Worm (Caenorhabditis elegans) whole organism, late embryonic: ENCODE measurements around the gene cand-1.

Experiments used
- C08G9.2 ChIP-seq: sonication (generic microtip); optimal IDR thresholded peaks from 2 replicates; lab custom pipeline; 2016; ENCODE audit warnings: mild to moderate bottlenecking, missing genetic modification characterization, moderate library complexity, missing compliant biosample characterization
- C38D4.7 ChIP-seq: fragments of 200-800 bp; sonication (Bioruptor generic); optimal IDR thresholded peaks from 2 replicates; lab custom pipeline; 2018; ENCODE audit warnings: mild to moderate bottlenecking, missing genetic modification characterization, moderate library complexity, missing compliant biosample characterization
- K09A11.1 ChIP-seq: sonication (generic microtip); optimal IDR thresholded peaks from 2 replicates; lab custom pipeline; 2017; ENCODE audit warnings: antibody characterized with exemption, mild to moderate bottlenecking, missing genetic modification characterization, missing compliant biosample characterization; ENCODE audit not compliant: insufficient read depth
- ceh-30 ChIP-seq: fragments of 150-350 bp; optimal IDR thresholded peaks from 2 replicates; lab custom pipeline; 2014; ENCODE audit warnings: missing biosample characterization, missing genetic modification characterization
- ceh-45 ChIP-seq: fragments of 200-800 bp; sonication (Bioruptor generic); IDR thresholded peaks from 2 replicates; pipeline ENCODE4 v1.3.6; 2022; ENCODE audit warnings: missing genetic modification reagents, missing genetic modification characterization, missing compliant biosample characterization
- dmd-4 ChIP-seq: sonication (generic microtip); optimal IDR thresholded peaks from 2 replicates; lab custom pipeline; 2016; ENCODE audit warnings: borderline replicate concordance, missing genetic modification characterization, missing compliant biosample characterization
- dve-1 ChIP-seq: sonication (generic microtip); optimal IDR thresholded peaks from 2 replicates; lab custom pipeline; 2017; ENCODE audit warnings: antibody characterized with exemption, mild to moderate bottlenecking, missing genetic modification characterization, missing compliant biosample characterization
- elt-2 ChIP-seq: sonication (generic microtip); optimal IDR thresholded peaks from 2 replicates; lab custom pipeline; 2016; ENCODE audit warnings: missing genetic modification reagents, missing genetic modification characterization, missing compliant biosample characterization
- fkh-10 ChIP-seq: fragments of 150-350 bp; optimal IDR thresholded peaks from 2 replicates; lab custom pipeline; 2014; ENCODE audit warnings: missing biosample characterization, missing genetic modification reagents, missing genetic modification characterization
- lim-6 ChIP-seq: sonication (generic microtip); optimal IDR thresholded peaks from 2 replicates; lab custom pipeline; 2016; ENCODE audit warnings: missing genetic modification characterization, missing compliant biosample characterization
- pax-1 ChIP-seq: fragments of 150-350 bp; optimal IDR thresholded peaks from 2 replicates; lab custom pipeline; 2014; ENCODE audit warnings: missing biosample characterization, missing genetic modification characterization
- syd-9 ChIP-seq: sonication (generic microtip); optimal IDR thresholded peaks from 2 replicates; lab custom pipeline; 2016; ENCODE audit warnings: mild to moderate bottlenecking, missing genetic modification characterization, moderate library complexity, missing compliant biosample characterization
- zip-5 ChIP-seq: sonication (generic microtip); optimal IDR thresholded peaks from 2 replicates; lab custom pipeline; 2016; ENCODE audit warnings: missing genetic modification characterization, missing compliant biosample characterization
- ztf-16 ChIP-seq: sonication (generic microtip); optimal IDR thresholded peaks from 2 replicates; lab custom pipeline; 2017; ENCODE audit warnings: missing genetic modification characterization, missing compliant biosample characterization

DNA sequence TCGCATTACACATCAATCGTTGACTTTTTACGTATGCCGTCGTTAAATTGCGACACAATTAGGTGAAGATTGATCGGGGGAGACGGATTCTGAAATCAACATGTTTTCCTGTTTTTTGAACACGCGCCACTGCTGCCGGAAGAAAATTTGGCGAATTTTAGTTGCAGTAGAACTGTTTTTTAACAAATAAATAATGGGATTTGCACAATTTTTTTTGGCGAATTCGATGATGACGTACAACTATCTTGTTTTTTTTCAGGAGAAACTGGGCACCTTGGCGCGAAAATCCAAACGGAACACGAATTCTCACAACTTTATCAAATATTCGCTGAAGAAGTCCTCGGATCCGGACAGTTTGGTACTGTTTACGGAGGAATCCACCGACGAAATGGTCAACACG, 16.7 kb upstream of the cand-1 start:
- TF ChIP-seq ztf-16 = no peak
- TF ChIP-seq K09A11.1 = no peak
- TF ChIP-seq C08G9.2 = no peak
- TF ChIP-seq C38D4.7 = no peak
- no peak for TF ChIP-seq ceh-45
- no peak for TF ChIP-seq zip-5 (tag; lab: Kevin White, UChicago)
- no peak for TF ChIP-seq dve-1
- TF ChIP-seq ceh-30 (tag; lab: Kevin White, UChicago) = no peak
- no peak for TF ChIP-seq lim-6 (tag; lab: Kevin White, UChicago)
- no peak for TF ChIP-seq dmd-4
- no peak for TF ChIP-seq pax-1 (tag; lab: Kevin White, UChicago)
- TF ChIP-seq syd-9 (tag; lab: Kevin White, UChicago) = no peak
- TF ChIP-seq elt-2 (tag; lab: Kevin White, UChicago) = no peak
- no peak for TF ChIP-seq fkh-10
